Fruit fly (Drosophila melanogaster) whole organism, wandering third instar larva: Measurements from ENCODE around the gene CG9147.
A peak's percentile ranks its signal among the peaks of the same experiment; 100 is the strongest.

Source experiments
- Abd-B ChIP-seq: fragments of >200 bp; optimal IDR thresholded peaks from 2 replicates; lab custom pipeline; 2017; ENCODE audit warnings: missing biosample characterization, missing genetic modification characterization
- CG32264 ChIP-seq: fragments of 200-800 bp; sonication (Bioruptor generic); optimal IDR thresholded peaks from 2 replicates; lab custom pipeline; 2016; ENCODE audit warnings: missing biosample characterization, missing genetic modification characterization
- Hr83 ChIP-seq: fragments of 200-300 bp; sonication (Bioruptor generic); optimal IDR thresholded peaks from 2 replicates; lab custom pipeline; 2016; ENCODE audit warnings: missing biosample characterization, mild to moderate bottlenecking, missing genetic modification characterization, moderate library complexity; ENCODE audit not compliant: poor library complexity, severe bottlenecking
- Myc ChIP-seq: fragments of >200 bp; optimal IDR thresholded peaks from 2 replicates; lab custom pipeline; 2017
- Rel ChIP-seq, 2 experiments: fragments of 200-800 bp; sonication (Bioruptor generic) in 1 of 2; optimal IDR thresholded peaks; 2 replicates in 1 of 2; 3 replicates in 1 of 2; lab custom pipeline; 2016 to 2019; ENCODE audit warnings: mild to moderate bottlenecking in 2 of 2, missing biosample characterization in 2 of 2, missing genetic modification characterization in 2 of 2, moderate library complexity in 1 of 2
- br ChIP-seq: fragments of 200-800 bp; sonication (Bioruptor generic); optimal IDR thresholded peaks from 2 replicates; lab custom pipeline; 2016; ENCODE audit warnings: missing biosample characterization, missing genetic modification characterization
- brk ChIP-seq: fragments of 200-800 bp; sonication (Bioruptor generic); optimal IDR thresholded peaks from 2 replicates; lab custom pipeline; 2016; ENCODE audit warnings: missing biosample characterization, mild to moderate bottlenecking, missing genetic modification characterization
- foxo ChIP-seq, 2 experiments: fragments of 200-800 bp; sonication (Bioruptor generic); optimal IDR thresholded peaks; 2 replicates in 1 of 2; 3 replicates in 1 of 2; lab custom pipeline; 2016 to 2017; ENCODE audit warnings: missing biosample characterization in 2 of 2, missing genetic modification characterization in 2 of 2
- lola ChIP-seq: fragments of >200 bp; optimal IDR thresholded peaks from 2 replicates; lab custom pipeline; 2017; ENCODE audit warnings: missing biosample characterization, missing genetic modification characterization
- psq ChIP-seq: fragments of 200-800 bp; sonication (Bioruptor generic); optimal IDR thresholded peaks from 3 replicates; lab custom pipeline; 2017; ENCODE audit warnings: missing biosample characterization, mild to moderate bottlenecking, missing genetic modification characterization, moderate library complexity
- sv ChIP-seq: fragments of 200-800 bp; sonication (Bioruptor generic); optimal IDR thresholded peaks from 3 replicates; lab custom pipeline; 2016; ENCODE audit warnings: missing biosample characterization, missing genetic modification characterization
- usp ChIP-seq: fragments of >200 bp; optimal IDR thresholded peaks from 2 replicates; lab custom pipeline; 2017; ENCODE audit warnings: missing biosample characterization, missing genetic modification characterization
- woc ChIP-seq: sonication (Bioruptor generic); optimal IDR thresholded peaks from 2 replicates; lab custom pipeline; 2016; ENCODE audit warnings: missing biosample characterization, mild to moderate bottlenecking, missing genetic modification characterization

DNA sequence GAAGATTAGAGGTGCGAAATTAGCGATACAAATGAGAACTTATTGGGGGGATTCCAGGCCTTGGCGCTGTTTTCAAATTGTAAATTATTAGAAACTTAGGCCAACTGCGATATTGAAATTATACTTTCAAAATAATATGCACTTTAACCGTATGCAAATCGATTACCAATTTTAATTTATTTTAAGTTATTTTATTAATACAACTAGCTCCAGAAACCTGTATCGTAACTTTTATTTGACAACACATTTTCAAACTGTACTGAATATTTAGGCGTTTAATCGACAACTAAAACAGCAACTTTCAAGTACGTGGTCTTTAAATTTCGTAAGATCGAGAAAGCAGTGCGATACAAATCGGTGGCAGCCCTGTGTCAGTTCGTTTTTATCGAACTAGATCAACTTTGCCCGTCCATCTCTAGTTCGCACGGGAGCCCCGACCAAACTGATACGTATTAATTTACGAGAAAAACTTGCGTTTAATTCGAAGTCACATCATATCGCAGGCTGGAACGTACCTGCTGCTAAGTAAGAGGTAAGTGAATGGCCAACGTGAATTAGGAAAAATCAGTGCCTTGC lies 4.9 kb downstream of the CG9147 start, which contains the start of the genes CG9154 and Kr-h2:
- TF ChIP-seq psq (GFP tag; lab: Kevin White, UChicago) (peak; percentile 35), Rel (GFP tag; optimal IDR thresholded peaks at IDR 0.05; lab: Kevin White, UChicago) (no peak), Rel (tag; optimal IDR thresholded peaks at IDR 0.05; lab: Kevin White, UChicago) (peak; percentile 57), sv (peak; percentile 4), Myc (lab: Kevin White, UChicago) (peak; percentile 49), Hr83 (no peak), woc (GFP tag; lab: Kevin White, UChicago) (no peak), foxo (GFP tag; optimal IDR thresholded peaks at IDR 0.05; lab: Kevin White, UChicago) (peak in 1 of 2 experiments; percentile 36), usp (GFP tag; lab: Kevin White, UChicago) (no peak), Abd-B (GFP tag; lab: Kevin White, UChicago) (no peak), brk (GFP tag; lab: Kevin White, UChicago) (no peak), lola (GFP tag; lab: Kevin White, UChicago) (no peak), br (GFP tag; lab: Kevin White, UChicago) (peak; percentile 37), CG32264 (GFP tag; lab: Kevin White, UChicago) (no peak)
